Fruit fly (Drosophila melanogaster): ENCODE measurements around the gene CG9922.

The CG9922 gene

dm6 chr3R:14035924-14036448, at the start of gene CG9922 (continued):
- TF ChIP-seq Trl (optimal IDR thresholded peaks at IDR 0.05) (no peak), Trl (GFP tag; optimal IDR thresholded peaks at IDR 0.05) (peak; percentile 75), CG34224 (GFP tag; IDR thresholded peaks at IDR 0.05; ENCODE audit: partially characterized antibody) (peak; percentile 46; the same call in 1 of the 3 replicates), tx (GFP tag; optimal IDR thresholded peaks at IDR 0.05) (peak; percentile 44), CG13775 (GFP tag; optimal IDR thresholded peaks at IDR 0.05) (peak; percentile 46), CG7556 (GFP tag; optimal IDR thresholded peaks at IDR 0.05) (peak; percentile 16), unpg (GFP tag; optimal IDR thresholded peaks at IDR 0.05) (peak; percentile 28), CG14050 (GFP tag; IDR thresholded peaks at IDR 0.05) (0 out of 3 replicates have a peak, but pooled peaks have one; percentile 20), NfI (GFP tag; optimal IDR thresholded peaks at IDR 0.05) (peak; percentile 36), Dll (GFP tag; IDR thresholded peaks at IDR 0.05; ENCODE audit: partially characterized antibody) (peak; percentile 71), eve (GFP tag; optimal IDR thresholded peaks at IDR 0.05) (peak in 1 of 2 experiments; percentile 52), stc (GFP tag; IDR thresholded peaks at IDR 0.05) (peak; percentile 27; the same call in 1 of the 2 replicates), CG13894 (tag; optimal IDR thresholded peaks at IDR 0.05) (peak; percentile 43), CG4820 (GFP tag; optimal IDR thresholded peaks at IDR 0.05) (peak; percentile 11), Side (GFP tag; optimal IDR thresholded peaks at IDR 0.05) (peak; percentile 46), az2 (GFP tag; optimal IDR thresholded peaks at IDR 0.05) (peak; percentile 38), sob (GFP tag; IDR thresholded peaks at IDR 0.05) (0 out of 2 replicates have a peak, but pooled peaks have one; percentile 31), CG8089 (GFP tag; optimal IDR thresholded peaks at IDR 0.05) (peak; percentile 46), CG9932 (GFP tag; IDR thresholded peaks at IDR 0.05) (peak; percentile 35; the same call in 1 of the 2 replicates), emc (GFP tag; optimal IDR thresholded peaks at IDR 0.05) (peak; percentile 38), dati (GFP tag; IDR thresholded peaks at IDR 0.05) (no peak), crol (GFP tag; IDR thresholded peaks at IDR 0.05) (0 out of 2 replicates have a peak, but pooled peaks have one; percentile 1), CG6791 (GFP tag; IDR thresholded peaks at IDR 0.05; ENCODE audit: partially characterized antibody) (peak; percentile 62; the same call in 2 of the 3 replicates), Opbp (GFP tag; IDR thresholded peaks at IDR 0.05; ENCODE audit: partially characterized antibody) (peak; percentile 75; the same call in 2 of the 3 replicates), mirr (GFP tag; optimal IDR thresholded peaks at IDR 0.05) (no peak), unc-4 (GFP tag; IDR thresholded peaks at IDR 0.05; ENCODE audit: partially characterized antibody) (peak; percentile 59), otp (GFP tag; IDR thresholded peaks at IDR 0.05) (0 out of 3 replicates have a peak, but pooled peaks have one; percentile 8), CG6689 (GFP tag; IDR thresholded peaks at IDR 0.05) (peak; percentile 34; the same call in 1 of the 2 replicates), CG15601 (tag; optimal IDR thresholded peaks at IDR 0.05) (peak; percentile 75), Dfd (GFP tag; optimal IDR thresholded peaks at IDR 0.05) (no peak), CG10979 (tag; optimal IDR thresholded peaks at IDR 0.05) (peak; percentile 41), CG17361 (GFP tag; IDR thresholded peaks at IDR 0.05) (peak; percentile 38; the same call in 1 of the 3 replicates), E2f2 (GFP tag; IDR thresholded peaks at IDR 0.05) (peak; percentile 99), nerfin-2 (GFP tag; IDR thresholded peaks at IDR 0.05; ENCODE audit: partially characterized antibody) (no peak), ewg (GFP tag; optimal IDR thresholded peaks at IDR 0.05) (peak; percentile 18), Camta (GFP tag; optimal IDR thresholded peaks at IDR 0.05) (peak; percentile 12), gro (GFP tag; optimal IDR thresholded peaks at IDR 0.05) (peak; percentile 85), gfzf (GFP tag; optimal IDR thresholded peaks at IDR 0.05) (peak; percentile 43), vvl (GFP tag; IDR thresholded peaks at IDR 0.05) (peak; percentile 71), odd (GFP tag; optimal IDR thresholded peaks at IDR 0.05) (no peak), BEAF-32 (GFP tag; optimal IDR thresholded peaks at IDR 0.05) (peak; percentile 74), lola (GFP tag; optimal IDR thresholded peaks at IDR 0.05) (peak in 1 of 3 experiments; percentile 39), CG8944 (GFP tag; optimal IDR thresholded peaks at IDR 0.05) (peak; percentile 60), da (GFP tag; optimal IDR thresholded peaks at IDR 0.05) (no peak), CG18262 (tag; optimal IDR thresholded peaks at IDR 0.05) (peak; percentile 48), dan (GFP tag; IDR thresholded peaks at IDR 0.05) (no peak), Doc3 (GFP tag; IDR thresholded peaks at IDR 0.05; ENCODE audit: partially characterized antibody) (peak; percentile 62; the same call in 2 of the 3 replicates), zfh2 (GFP tag; optimal IDR thresholded peaks at IDR 0.05) (peak; percentile 73), Sin3A (optimal IDR thresholded peaks at IDR 0.05) (peak; percentile 70)
